Worm (Caenorhabditis elegans) whole organism, mixed stage, embryonic: ENCODE measurements around the gene cutl-24.

Experiments used
- M03D4.4 ChIP-seq: sonication (generic microtip); optimal IDR thresholded peaks from 2 replicates; lab custom pipeline; 2017; ENCODE audit warnings: mild to moderate bottlenecking, missing genetic modification characterization, missing compliant biosample characterization
- bed-3 ChIP-seq: fragments of 200-800 bp; sonication (Bioruptor generic); optimal IDR thresholded peaks from 3 replicates; lab custom pipeline; 2018; ENCODE audit warnings: mild to moderate bottlenecking, missing genetic modification characterization, moderate library complexity, missing compliant biosample characterization
- blmp-1 ChIP-seq: fragments of 150-350 bp; optimal IDR thresholded peaks from 2 replicates; lab custom pipeline; 2014; ENCODE audit warnings: missing biosample characterization, missing genetic modification characterization
- ceh-39 ChIP-seq: fragments of 150-350 bp; optimal IDR thresholded peaks from 2 replicates; lab custom pipeline; 2014; ENCODE audit warnings: missing biosample characterization, missing genetic modification characterization
- ceh-43 ChIP-seq: fragments of 200-800 bp; sonication (Bioruptor generic); optimal IDR thresholded peaks from 2 replicates; lab custom pipeline; 2018; ENCODE audit warnings: mild to moderate bottlenecking, missing genetic modification characterization, moderate library complexity, missing compliant biosample characterization
- ceh-83 ChIP-seq: fragments of 200-800 bp; sonication (Bioruptor generic); optimal IDR thresholded peaks from 2 replicates; lab custom pipeline; 2018; ENCODE audit warnings: mild to moderate bottlenecking, missing genetic modification characterization, missing compliant biosample characterization
- ces-1 ChIP-seq: fragments of 150-350 bp; optimal IDR thresholded peaks from 2 replicates; lab custom pipeline; 2014; ENCODE audit warnings: missing biosample characterization, missing genetic modification reagents, missing genetic modification characterization
- cnd-1 ChIP-seq: fragments of 200-800 bp; sonication (Bioruptor generic); optimal IDR thresholded peaks from 2 replicates; lab custom pipeline; 2018; ENCODE audit warnings: mild to moderate bottlenecking, missing genetic modification characterization, missing compliant biosample characterization
- drap-1 ChIP-seq: fragments of 200-800 bp; sonication (Bioruptor generic); optimal IDR thresholded peaks from 3 replicates; lab custom pipeline; 2018; ENCODE audit warnings: mild to moderate bottlenecking, missing genetic modification characterization, missing compliant biosample characterization
- elt-1 ChIP-seq: sonication (generic microtip); optimal IDR thresholded peaks from 2 replicates; lab custom pipeline; 2017; ENCODE audit warnings: missing genetic modification characterization, mild to moderate bottlenecking, missing compliant biosample characterization, antibody characterized with exemption, moderate library complexity, borderline replicate concordance; ENCODE audit not compliant: insufficient read depth
- elt-3 ChIP-seq: fragments of 150-350 bp; optimal IDR thresholded peaks from 2 replicates; lab custom pipeline; 2014; ENCODE audit warnings: missing biosample characterization, missing genetic modification characterization
- flh-1 ChIP-seq: fragments of 200-800 bp; sonication (Bioruptor generic); optimal IDR thresholded peaks from 2 replicates; lab custom pipeline; 2018; ENCODE audit warnings: mild to moderate bottlenecking, missing genetic modification characterization, moderate library complexity, missing compliant biosample characterization
- ham-2 ChIP-seq: fragments of 200-800 bp; sonication (Bioruptor generic); optimal IDR thresholded peaks from 2 replicates; lab custom pipeline; 2018; ENCODE audit warnings: mild to moderate bottlenecking, missing genetic modification characterization, missing compliant biosample characterization
- hlh-1 ChIP-seq: fragments of 150-350 bp; optimal IDR thresholded peaks from 2 replicates; lab custom pipeline; 2014; ENCODE audit warnings: missing biosample characterization, missing genetic modification reagents, missing genetic modification characterization
- lin-13 ChIP-seq: fragments of 150-350 bp; optimal IDR thresholded peaks from 2 replicates; lab custom pipeline; 2014; ENCODE audit warnings: missing biosample characterization, missing genetic modification characterization
- lin-32 ChIP-seq: fragments of 200-800 bp; sonication (Bioruptor generic); optimal IDR thresholded peaks from 2 replicates; lab custom pipeline; 2018; ENCODE audit warnings: mild to moderate bottlenecking, missing genetic modification characterization, missing compliant biosample characterization
- lsy-2 ChIP-seq: fragments of 150-350 bp; optimal IDR thresholded peaks from 2 replicates; lab custom pipeline; 2014; ENCODE audit warnings: missing biosample characterization, missing genetic modification characterization
- mab-5 ChIP-seq: fragments of 150-350 bp; optimal IDR thresholded peaks from 2 replicates; lab custom pipeline; 2014; ENCODE audit warnings: missing biosample characterization, missing genetic modification characterization
- mep-1 ChIP-seq: fragments of 150-350 bp; optimal IDR thresholded peaks from 2 replicates; lab custom pipeline; 2017; ENCODE audit warnings: missing biosample characterization, missing genetic modification reagents, missing genetic modification characterization, inconsistent platforms
- mls-2 ChIP-seq: sonication (generic microtip); optimal IDR thresholded peaks from 2 replicates; lab custom pipeline; 2016; ENCODE audit warnings: mild to moderate bottlenecking, missing genetic modification characterization, moderate library complexity, missing compliant biosample characterization
- nhr-12 ChIP-seq: fragments of 150-350 bp; optimal IDR thresholded peaks from 2 replicates; lab custom pipeline; 2014; ENCODE audit warnings: missing biosample characterization, missing genetic modification characterization
- nhr-2 ChIP-seq: fragments of 150-350 bp; optimal IDR thresholded peaks from 2 replicates; lab custom pipeline; 2014; ENCODE audit warnings: missing biosample characterization, missing genetic modification characterization
- nhr-237 ChIP-seq: fragments of 150-350 bp; optimal IDR thresholded peaks from 2 replicates; lab custom pipeline; 2014; ENCODE audit warnings: missing biosample characterization, missing genetic modification characterization
- nhr-28 ChIP-seq: fragments of 150-350 bp; optimal IDR thresholded peaks from 2 replicates; lab custom pipeline; 2014; ENCODE audit warnings: missing biosample characterization, missing genetic modification characterization
- nhr-76 ChIP-seq: sonication (generic microtip); optimal IDR thresholded peaks from 2 replicates; lab custom pipeline; 2017; ENCODE audit warnings: missing biosample characterization, missing genetic modification characterization
- pha-4 ChIP-seq: fragments of 150-350 bp; optimal IDR thresholded peaks from 2 replicates; lab custom pipeline; 2018; ENCODE audit warnings: missing biosample characterization, missing genetic modification reagents, missing genetic modification characterization
- sem-2 ChIP-seq: fragments of 200-800 bp; sonication (Bioruptor generic); optimal IDR thresholded peaks from 2 replicates; lab custom pipeline; 2018; ENCODE audit warnings: mild to moderate bottlenecking, missing genetic modification characterization, missing compliant biosample characterization
- snpc-4 ChIP-seq: fragments of 150-350 bp; optimal IDR thresholded peaks from 2 replicates; lab custom pipeline; 2014; ENCODE audit warnings: missing biosample characterization, missing genetic modification characterization
- sptf-1 ChIP-seq: sonication (generic microtip); optimal IDR thresholded peaks from 2 replicates; lab custom pipeline; 2017; ENCODE audit warnings: mild to moderate bottlenecking, missing genetic modification characterization, moderate library complexity, missing compliant biosample characterization
- tbx-8 ChIP-seq: fragments of 200-800 bp; sonication (Bioruptor generic); optimal IDR thresholded peaks from 2 replicates; lab custom pipeline; 2018; ENCODE audit warnings: mild to moderate bottlenecking, missing genetic modification characterization, moderate library complexity, missing compliant biosample characterization
- unc-120 ChIP-seq: sonication (generic microtip); optimal IDR thresholded peaks from 2 replicates; lab custom pipeline; 2017; ENCODE audit warnings: missing genetic modification characterization, missing compliant biosample characterization; ENCODE audit not compliant: poor library complexity, severe bottlenecking
- unc-39 ChIP-seq: fragments of 150-350 bp; optimal IDR thresholded peaks from 2 replicates; lab custom pipeline; 2014; ENCODE audit warnings: missing biosample characterization, missing genetic modification characterization
- unc-62 ChIP-seq: fragments of 150-350 bp; optimal IDR thresholded peaks from 2 replicates; lab custom pipeline; 2014; ENCODE audit warnings: missing biosample characterization, missing genetic modification reagents, missing genetic modification characterization
- zip-8 ChIP-seq: fragments of 150-350 bp; optimal IDR thresholded peaks from 2 replicates; lab custom pipeline; 2014; ENCODE audit warnings: missing biosample characterization, missing genetic modification characterization
- ztf-11 ChIP-seq: fragments of 150-350 bp; optimal IDR thresholded peaks from 2 replicates; lab custom pipeline; 2014; ENCODE audit warnings: missing biosample characterization, missing genetic modification characterization

cutl-24 gene

ce11 chrIV:132095-132494 is 32.8 kb upstream of the cutl-24 start, which contains the start of gene daf-1:
Gene daf-1 (plus strand): TSS chrIV:132416.
- TF ChIP-seq sptf-1 (tag; lab: Kevin White, UChicago) (peak; percentile 53), nhr-12 (tag; lab: Kevin White, UChicago) (no peak), snpc-4 (tag; lab: Kevin White, UChicago) (no peak), ces-1 (GFP tag; lab: Kevin White, UChicago) (no peak)

ce11 chrIV:133968-134367 is 30.9 kb upstream of the cutl-24 start:
- TF ChIP-seq M03D4.4 (tag; lab: Kevin White, UChicago) (no peak), nhr-2 (tag; lab: Kevin White, UChicago) (no peak), ham-2 (GFP tag; lab: Kevin White, UChicago) (no peak), nhr-76 (tag; lab: Kevin White, UChicago) (no peak), ceh-39 (no peak), ceh-43 (GFP tag; lab: Kevin White, UChicago) (no peak), ztf-11 (tag; lab: Kevin White, UChicago) (no peak), nhr-12 (tag; lab: Kevin White, UChicago) (no peak), ceh-83 (GFP tag; lab: Kevin White, UChicago) (no peak), nhr-237 (tag; lab: Kevin White, UChicago) (no peak), snpc-4 (tag; lab: Kevin White, UChicago) (no peak), cnd-1 (tag; lab: Kevin White, UChicago) (no peak), mep-1 (tag; lab: Kevin White, UChicago) (no peak), lin-32 (GFP tag; lab: Kevin White, UChicago) (no peak), pha-4 (tag; lab: Kevin White, UChicago) (no peak), unc-62 (no peak)

DNA sequence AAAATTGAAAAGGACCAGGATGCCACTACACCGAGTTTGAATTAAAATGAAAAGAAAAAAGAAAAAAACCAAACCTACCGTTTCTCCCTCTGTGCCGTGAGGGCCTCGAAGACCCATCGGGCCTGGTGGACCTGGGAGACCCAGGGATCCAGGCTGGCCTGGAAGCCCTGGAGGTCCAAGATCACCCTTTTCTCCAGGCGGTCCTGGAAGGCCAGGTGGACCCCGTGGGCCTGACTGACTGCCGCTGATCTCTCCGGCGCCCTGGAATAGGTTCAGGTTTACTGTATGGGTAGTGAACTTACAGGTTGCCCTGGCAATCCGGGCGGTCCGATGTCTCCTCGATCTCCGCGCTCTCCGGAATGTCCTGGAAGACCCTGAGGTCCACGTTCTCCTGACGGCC is 25.2 kb upstream of the cutl-24 start:
- TF ChIP-seq nhr-12 (tag; lab: Kevin White, UChicago) (no peak), flh-1 (GFP tag; lab: Kevin White, UChicago) (no peak), lin-13 (tag; lab: Kevin White, UChicago) (no peak), ces-1 (GFP tag; lab: Kevin White, UChicago) (no peak)

DNA sequence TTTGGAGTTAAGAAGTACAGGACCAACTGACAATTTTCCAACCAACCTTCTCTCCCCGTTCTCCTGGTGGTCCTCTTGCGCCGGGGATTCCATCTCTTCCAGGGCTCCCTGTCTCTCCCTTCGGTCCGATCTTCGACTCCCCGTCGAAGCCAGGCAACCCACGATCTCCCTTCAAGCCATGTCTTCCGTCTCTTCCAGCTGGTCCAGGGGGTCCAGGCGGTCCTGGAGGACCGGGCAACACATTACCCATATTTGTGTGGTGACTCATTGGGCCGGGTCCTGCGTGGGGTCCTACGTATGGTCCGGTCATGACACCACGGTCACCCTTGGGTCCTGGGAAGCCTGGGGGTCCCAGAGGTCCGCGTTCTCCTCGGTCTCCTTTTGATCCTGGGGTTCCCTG is 23.9 kb upstream of the cutl-24 start:
- no peak for TF ChIP-seq nhr-2 (tag; lab: Kevin White, UChicago)
- TF ChIP-seq mab-5 = no peak
- no peak for TF ChIP-seq pha-4 (tag; lab: Kevin White, UChicago)
- no peak for TF ChIP-seq tbx-8 (GFP tag; lab: Kevin White, UChicago)
- TF ChIP-seq nhr-12 (tag; lab: Kevin White, UChicago) = no peak
- TF ChIP-seq cnd-1 (tag; lab: Kevin White, UChicago) = no peak
- TF ChIP-seq sptf-1 (tag; lab: Kevin White, UChicago) = no peak
- TF ChIP-seq unc-62 = no peak
- no peak for TF ChIP-seq unc-39 (tag; lab: Kevin White, UChicago)
- no peak for TF ChIP-seq mls-2 (tag; lab: Kevin White, UChicago)
- TF ChIP-seq drap-1 (GFP tag; lab: Kevin White, UChicago) = no peak
- no peak for TF ChIP-seq ham-2 (GFP tag; lab: Kevin White, UChicago)
- TF ChIP-seq, all 35 proteins: peak for 0

DNA sequence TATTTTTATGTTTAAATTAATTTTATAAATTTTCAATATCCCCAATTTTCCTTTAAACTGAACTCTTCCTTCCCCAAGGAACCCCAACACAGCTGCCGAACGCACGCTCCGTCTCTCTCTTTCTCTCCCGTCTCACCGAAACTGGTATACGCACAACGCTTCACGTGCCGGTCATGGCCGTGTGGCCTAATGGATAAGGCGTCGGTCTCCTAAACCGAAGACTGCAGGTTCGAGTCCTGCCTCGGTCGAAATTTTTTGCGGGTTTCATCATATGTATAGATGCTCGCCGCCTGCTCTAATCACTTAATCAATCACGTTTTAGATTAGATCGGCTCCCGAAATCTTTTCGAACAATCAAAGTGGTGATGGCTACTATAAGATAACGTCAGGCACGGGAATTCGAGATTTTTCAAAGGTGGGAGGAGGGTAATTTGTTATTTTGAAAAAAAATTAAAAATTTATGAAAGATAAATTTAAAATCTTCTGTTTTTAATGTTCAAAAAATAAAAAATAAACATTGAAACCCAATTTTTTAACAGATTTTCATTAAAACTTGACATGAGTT is 21.0 kb upstream of the cutl-24 start:
- TF ChIP-seq nhr-28 (tag; lab: Kevin White, UChicago) (no peak), zip-8 (tag; lab: Kevin White, UChicago) (no peak), ceh-43 (GFP tag; lab: Kevin White, UChicago) (peak; percentile 94), sptf-1 (tag; lab: Kevin White, UChicago) (peak; percentile 98), ceh-39 (peak; percentile 22), ceh-83 (GFP tag; lab: Kevin White, UChicago) (peak; percentile 98), bed-3 (GFP tag; lab: Kevin White, UChicago) (peak; percentile 91), pha-4 (tag; lab: Kevin White, UChicago) (no peak), nhr-237 (tag; lab: Kevin White, UChicago) (no peak), lsy-2 (peak; percentile 61), mls-2 (tag; lab: Kevin White, UChicago) (peak; percentile 97), lin-32 (GFP tag; lab: Kevin White, UChicago) (peak; percentile 92), nhr-12 (tag; lab: Kevin White, UChicago) (peak; percentile 34), unc-120 (tag; lab: Kevin White, UChicago) (peak; percentile 96), unc-39 (tag; lab: Kevin White, UChicago) (no peak), mab-5 (no peak), nhr-76 (tag; lab: Kevin White, UChicago) (no peak), tbx-8 (GFP tag; lab: Kevin White, UChicago) (peak; percentile 91), blmp-1 (no peak), ham-2 (GFP tag; lab: Kevin White, UChicago) (peak; percentile 93), ces-1 (GFP tag; lab: Kevin White, UChicago) (peak; percentile 55), sem-2 (peak; percentile 92), M03D4.4 (tag; lab: Kevin White, UChicago) (peak; percentile 96), elt-3 (tag; lab: Kevin White, UChicago) (peak; percentile 34), flh-1 (GFP tag; lab: Kevin White, UChicago) (peak; percentile 88), mep-1 (tag; lab: Kevin White, UChicago) (peak; percentile 56), lin-13 (tag; lab: Kevin White, UChicago) (peak; percentile 76), hlh-1 (tag; lab: Kevin White, UChicago) (peak; percentile 81), unc-62 (peak; percentile 63), elt-1 (peak; percentile 38), cnd-1 (tag; lab: Kevin White, UChicago) (peak; percentile 97), nhr-2 (tag; lab: Kevin White, UChicago) (no peak), drap-1 (GFP tag; lab: Kevin White, UChicago) (peak; percentile 96), ztf-11 (tag; lab: Kevin White, UChicago) (peak; percentile 50), snpc-4 (tag; lab: Kevin White, UChicago) (no peak)
